Worm (Caenorhabditis elegans): ENCODE results near the gene irld-3.

The irld-3 gene

DNA sequence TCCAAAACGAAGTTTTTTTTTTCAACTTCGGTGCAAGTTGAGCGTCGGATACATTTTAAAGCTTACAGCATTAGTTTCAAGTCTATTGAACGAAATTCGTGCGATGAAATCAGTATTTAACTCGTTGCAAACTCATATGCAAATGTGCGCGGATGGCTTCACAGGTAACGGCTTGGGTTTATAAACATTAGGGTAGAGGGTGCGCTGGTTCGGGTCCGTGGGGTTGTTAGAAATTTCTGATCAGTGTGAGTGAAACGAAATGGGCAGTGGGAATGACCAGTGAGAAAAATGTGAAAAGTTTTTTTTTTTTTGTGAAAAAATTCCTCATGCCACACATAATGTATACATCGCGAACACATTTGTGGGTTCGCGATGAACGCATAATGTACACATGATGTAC is 24.8 kb upstream of the irld-3 start:
- no peak for TF ChIP-seq hmbx-1 (tag; optimal IDR thresholded peaks at IDR 0.05)
- TF ChIP-seq ama-1 (optimal IDR thresholded peaks at IDR 0.05) = no peak
- TF ChIP-seq hnd-1 (tag; optimal IDR thresholded peaks at IDR 0.05) = no peak
- TF ChIP-seq F13C5.2 (tag; optimal IDR thresholded peaks at IDR 0.05) = no peak
- TF ChIP-seq ceh-36 (tag; optimal IDR thresholded peaks at IDR 0.05) = no peak
- TF ChIP-seq flt-1 (GFP tag; IDR thresholded peaks at IDR 0.05) = no peak
- no peak for TF ChIP-seq sea-1 (GFP tag; conservative IDR thresholded peaks at IDR 0.05)
- TF ChIP-seq hmg-4 (GFP tag; optimal IDR thresholded peaks at IDR 0.05) = no peak
- no peak for TF ChIP-seq tbx-37 (GFP tag; conservative IDR thresholded peaks at IDR 0.05)

DNA sequence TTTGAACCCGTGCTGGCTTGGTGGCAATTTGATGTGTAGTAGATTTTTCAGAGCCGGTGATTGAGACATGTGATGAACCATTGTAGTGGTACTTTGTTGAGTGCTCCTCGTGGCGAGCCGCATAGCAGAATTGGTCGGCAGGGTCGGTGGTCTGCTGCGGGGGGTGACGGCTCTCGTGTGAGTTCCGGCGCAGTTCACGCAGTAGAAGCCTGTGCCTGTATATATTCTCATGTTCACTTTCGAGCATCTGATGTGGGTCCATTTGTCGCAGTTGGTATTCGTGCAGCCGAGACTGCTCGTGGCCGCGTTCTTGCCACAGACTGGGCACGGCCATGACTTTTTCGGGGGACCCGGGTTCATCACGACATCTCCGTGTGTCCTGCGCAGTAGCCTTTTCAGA is 23.9 kb upstream of the irld-3 start:
- TF ChIP-seq tra-4 (tag; optimal IDR thresholded peaks at IDR 0.05) (no peak), ceh-36 (tag; optimal IDR thresholded peaks at IDR 0.05) (no peak), scrt-1 (GFP tag; IDR thresholded peaks at IDR 0.05) (no peak), tbx-11 (GFP tag; IDR thresholded peaks at IDR 0.05) (no peak), ets-7 (tag; optimal IDR thresholded peaks at IDR 0.05) (no peak), B0310.2 (tag; optimal IDR thresholded peaks at IDR 0.05) (no peak), ceh-13 (GFP tag; optimal IDR thresholded peaks at IDR 0.05) (no peak), pes-1 (GFP tag; IDR thresholded peaks at IDR 0.05) (no peak), aly-1 (tag; optimal IDR thresholded peaks at IDR 0.05) (no peak), F13C5.2 (tag; optimal IDR thresholded peaks at IDR 0.05) (no peak), flt-1 (GFP tag; IDR thresholded peaks at IDR 0.05) (no peak), hmbx-1 (tag; optimal IDR thresholded peaks at IDR 0.05) (no peak), ama-1 (optimal IDR thresholded peaks at IDR 0.05) (no peak), hmg-4 (GFP tag; optimal IDR thresholded peaks at IDR 0.05) (no peak), sea-1 (GFP tag; conservative IDR thresholded peaks at IDR 0.05) (no peak), hnd-1 (tag; optimal IDR thresholded peaks at IDR 0.05) (no peak), tbx-37 (GFP tag; conservative IDR thresholded peaks at IDR 0.05) (no peak)

DNA sequence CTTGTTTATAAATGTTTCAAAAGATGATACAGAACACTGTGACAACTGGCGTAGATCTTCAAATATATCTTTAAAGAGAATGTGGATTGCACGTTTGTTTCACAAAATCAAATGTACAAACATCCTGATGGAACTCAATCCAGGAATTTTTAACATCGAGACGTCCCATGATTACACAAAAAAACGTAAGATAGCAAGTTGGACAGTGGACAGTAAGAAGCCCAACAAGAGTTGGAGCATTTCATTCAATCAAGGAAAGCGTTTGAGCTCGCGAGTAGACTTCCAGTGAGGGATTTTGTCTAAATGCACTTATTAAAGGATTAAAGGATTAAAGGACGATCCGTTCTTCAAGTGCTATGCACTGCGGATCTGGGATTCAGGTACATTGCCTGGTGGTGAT is 20.9 kb upstream of the irld-3 start, which contains the start of gene C36C5.12:
Gene C36C5.12 (minus strand): TSS at position 101 of the 400 bp plus-strand sequence.
- TF ChIP-seq ceh-36 (tag; optimal IDR thresholded peaks at IDR 0.05) (no peak), pes-1 (GFP tag; IDR thresholded peaks at IDR 0.05) (no peak), scrt-1 (GFP tag; IDR thresholded peaks at IDR 0.05) (no peak), tbx-11 (GFP tag; IDR thresholded peaks at IDR 0.05) (no peak), ceh-13 (GFP tag; optimal IDR thresholded peaks at IDR 0.05) (no peak), tbx-37 (GFP tag; conservative IDR thresholded peaks at IDR 0.05) (no peak), F13C5.2 (tag; optimal IDR thresholded peaks at IDR 0.05) (no peak), B0310.2 (tag; optimal IDR thresholded peaks at IDR 0.05) (no peak), hmbx-1 (tag; optimal IDR thresholded peaks at IDR 0.05) (no peak), hmg-4 (GFP tag; optimal IDR thresholded peaks at IDR 0.05) (no peak), sea-1 (GFP tag; conservative IDR thresholded peaks at IDR 0.05) (no peak), tra-4 (tag; optimal IDR thresholded peaks at IDR 0.05) (no peak), ets-7 (tag; optimal IDR thresholded peaks at IDR 0.05) (no peak), flt-1 (GFP tag; IDR thresholded peaks at IDR 0.05) (no peak), aly-1 (tag; optimal IDR thresholded peaks at IDR 0.05) (no peak), ama-1 (optimal IDR thresholded peaks at IDR 0.05) (no peak)

DNA sequence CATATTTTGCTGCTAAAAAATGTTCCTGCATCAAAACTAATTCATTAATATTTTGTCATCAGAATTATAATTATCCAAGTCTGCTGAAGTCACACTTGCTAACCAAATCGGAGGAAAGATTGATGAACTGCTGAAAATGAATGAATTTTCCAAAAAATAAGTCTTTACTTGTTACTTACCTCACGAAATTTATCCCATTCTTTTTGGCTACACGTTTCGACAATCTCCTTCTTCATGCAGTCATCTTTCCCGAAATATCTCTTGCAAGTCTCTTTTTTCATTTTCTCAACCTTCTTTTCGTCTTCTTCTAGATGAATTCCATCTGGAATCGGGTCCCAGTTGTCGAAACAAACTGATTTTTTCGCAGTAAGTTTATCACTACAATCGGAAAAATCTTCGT is 20.0 kb upstream of the irld-3 start:
- TF ChIP-seq ama-1 (optimal IDR thresholded peaks at IDR 0.05) (no peak), scrt-1 (GFP tag; IDR thresholded peaks at IDR 0.05) (no peak), ets-7 (tag; optimal IDR thresholded peaks at IDR 0.05) (no peak), hmbx-1 (tag; optimal IDR thresholded peaks at IDR 0.05) (no peak), pes-1 (GFP tag; IDR thresholded peaks at IDR 0.05) (no peak), hmg-4 (GFP tag; optimal IDR thresholded peaks at IDR 0.05) (no peak), hnd-1 (tag; optimal IDR thresholded peaks at IDR 0.05) (no peak), tra-4 (tag; optimal IDR thresholded peaks at IDR 0.05) (no peak), flt-1 (GFP tag; IDR thresholded peaks at IDR 0.05) (no peak), ceh-36 (tag; optimal IDR thresholded peaks at IDR 0.05) (no peak), aly-1 (tag; optimal IDR thresholded peaks at IDR 0.05) (no peak), sea-1 (GFP tag; conservative IDR thresholded peaks at IDR 0.05) (no peak), B0310.2 (tag; optimal IDR thresholded peaks at IDR 0.05) (no peak), ceh-13 (GFP tag; optimal IDR thresholded peaks at IDR 0.05) (no peak), tbx-11 (GFP tag; IDR thresholded peaks at IDR 0.05) (no peak), F13C5.2 (tag; optimal IDR thresholded peaks at IDR 0.05) (no peak), tbx-37 (GFP tag; conservative IDR thresholded peaks at IDR 0.05) (no peak)

DNA sequence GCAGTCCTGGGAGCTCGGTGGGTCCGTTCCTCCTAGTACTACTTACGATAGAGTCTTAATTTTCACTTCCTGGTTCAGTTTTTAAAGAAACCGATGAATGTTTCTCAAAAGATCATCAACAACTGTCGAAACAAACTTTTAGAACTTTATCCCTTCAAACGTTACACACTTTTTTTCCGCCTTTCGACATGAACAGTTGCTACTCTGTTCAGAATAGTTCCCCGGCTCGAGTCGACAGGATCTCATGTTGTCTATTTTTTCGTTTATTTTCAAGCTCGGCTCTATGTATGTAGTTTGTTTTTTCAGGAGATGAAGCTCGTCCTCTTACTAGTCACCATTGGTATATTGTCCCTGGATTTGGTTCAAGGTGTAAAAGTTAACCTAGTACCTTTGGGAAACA is 18.4 kb upstream of the irld-3 start, which contains the start of gene exh-1:
Gene exh-1 (plus strand): TSS at position 301 of the 400 bp plus-strand sequence.
- TF ChIP-seq aly-1 (tag; optimal IDR thresholded peaks at IDR 0.05) (no peak), F13C5.2 (tag; optimal IDR thresholded peaks at IDR 0.05) (no peak), ets-7 (tag; optimal IDR thresholded peaks at IDR 0.05) (no peak)

DNA sequence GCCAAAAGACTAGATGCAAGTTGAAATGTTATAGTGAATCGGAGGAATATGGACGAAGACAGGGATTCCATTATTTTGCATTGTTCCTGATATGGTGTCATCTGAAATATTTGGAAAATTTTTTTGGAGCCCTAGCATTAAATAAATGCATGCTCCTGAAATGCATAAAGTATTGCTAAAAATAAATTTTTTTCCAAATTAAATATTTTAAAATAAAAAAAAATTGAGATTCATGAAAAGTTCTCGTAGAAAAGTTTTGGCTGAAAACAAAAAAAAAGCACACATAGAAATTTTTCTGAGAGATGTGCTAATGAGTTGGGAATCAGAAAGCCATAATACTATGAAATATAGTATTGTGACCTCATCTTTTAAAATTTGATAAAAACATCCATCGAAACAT is 16.7 kb upstream of the irld-3 start, which contains the start of gene srab-7:
Gene srab-7 (minus strand): TSS at position 101 of the 400 bp plus-strand sequence.
- TF ChIP-seq ceh-13 (GFP tag; optimal IDR thresholded peaks at IDR 0.05) (no peak), hnd-1 (tag; optimal IDR thresholded peaks at IDR 0.05) (no peak)

DNA sequence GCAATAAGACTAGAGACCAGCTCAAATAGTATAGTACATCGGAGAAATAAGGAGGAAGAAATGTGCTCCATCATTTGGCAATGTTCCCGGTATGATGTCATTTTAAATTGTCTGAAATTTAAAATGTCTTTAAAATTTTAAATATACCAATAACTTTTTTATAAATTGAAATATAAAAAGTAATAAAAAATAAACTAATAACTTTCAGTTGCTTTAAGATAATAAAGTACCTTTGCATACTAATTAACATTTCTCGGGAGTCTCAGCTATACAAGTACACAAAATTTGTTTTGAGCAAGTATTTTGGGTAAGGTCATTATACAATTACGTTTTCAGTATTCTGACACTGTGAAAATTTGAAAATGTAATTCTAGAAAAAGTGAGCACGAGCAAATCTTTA is 13.5 kb upstream of the irld-3 start, which contains the start of gene srab-6:
Gene srab-6 (minus strand): TSS at position 101 of the 400 bp plus-strand sequence.
- TF ChIP-seq ceh-36 (tag; optimal IDR thresholded peaks at IDR 0.05) = no peak
- no peak for TF ChIP-seq aly-1 (tag; optimal IDR thresholded peaks at IDR 0.05)
- TF ChIP-seq pes-1 (GFP tag; IDR thresholded peaks at IDR 0.05) = no peak
- TF ChIP-seq ceh-13 (GFP tag; optimal IDR thresholded peaks at IDR 0.05) = no peak
- no peak for TF ChIP-seq scrt-1 (GFP tag; IDR thresholded peaks at IDR 0.05)
- no peak for TF ChIP-seq tra-4 (tag; optimal IDR thresholded peaks at IDR 0.05)
- no peak for TF ChIP-seq sea-1 (GFP tag; conservative IDR thresholded peaks at IDR 0.05)
- no peak for TF ChIP-seq tbx-11 (GFP tag; IDR thresholded peaks at IDR 0.05)
- no peak for TF ChIP-seq tbx-37 (GFP tag; conservative IDR thresholded peaks at IDR 0.05)
- TF ChIP-seq ama-1 (optimal IDR thresholded peaks at IDR 0.05) = no peak
- no peak for TF ChIP-seq ets-7 (tag; optimal IDR thresholded peaks at IDR 0.05)
- TF ChIP-seq hmg-4 (GFP tag; optimal IDR thresholded peaks at IDR 0.05) = no peak
- TF ChIP-seq hnd-1 (tag; optimal IDR thresholded peaks at IDR 0.05) = no peak
- TF ChIP-seq hmbx-1 (tag; optimal IDR thresholded peaks at IDR 0.05) = no peak
- TF ChIP-seq flt-1 (GFP tag; IDR thresholded peaks at IDR 0.05) = no peak
- no peak for TF ChIP-seq F13C5.2 (tag; optimal IDR thresholded peaks at IDR 0.05)
- TF ChIP-seq B0310.2 (tag; optimal IDR thresholded peaks at IDR 0.05) = no peak
